Fruit fly (Drosophila melanogaster) whole organism, prepupa: ENCODE measurements around the gene p38b.

Experiments
- Blimp-1 ChIP-seq: fragments of 200-800 bp; sonication (Bioruptor generic); optimal IDR thresholded peaks from 3 replicates; lab custom pipeline; 2017; ENCODE audit warnings: missing biosample characterization, missing genetic modification characterization, mild to moderate bottlenecking, moderate library complexity, missing genetic modification reagents
- CG10631 ChIP-seq: fragments of 200-800 bp; sonication (Bioruptor generic); optimal IDR thresholded peaks from 2 replicates; lab custom pipeline; 2016; ENCODE audit warnings: missing biosample characterization, missing genetic modification characterization
- CG10669 ChIP-seq: fragments of 200-800 bp; sonication (Bioruptor generic); optimal IDR thresholded peaks from 3 replicates; lab custom pipeline; 2018; ENCODE audit warnings: missing biosample characterization, mild to moderate bottlenecking, missing genetic modification characterization, moderate library complexity
- CG11294 ChIP-seq: fragments of 200-800 bp; sonication (Bioruptor generic); IDR thresholded peaks from 2 replicates; pipeline ENCODE4 v1.3.6; 2022; ENCODE audit warnings: missing biosample characterization, missing genetic modification characterization
- CG15336 ChIP-seq: fragments of 200-800 bp; sonication (Bioruptor generic); IDR thresholded peaks from 2 replicates; pipeline ENCODE4 v1.3.6; 2022; ENCODE audit warnings: missing biosample characterization, missing genetic modification characterization
- CG1621 ChIP-seq: fragments of 200-800 bp; sonication (Bioruptor generic); optimal IDR thresholded peaks from 3 replicates; lab custom pipeline; 2018; ENCODE audit warnings: missing biosample characterization, mild to moderate bottlenecking, missing genetic modification characterization
- CG16779 ChIP-seq: fragments of 200-800 bp; sonication (Bioruptor generic); optimal IDR thresholded peaks from 3 replicates; lab custom pipeline; 2017; ENCODE audit warnings: missing biosample characterization, mild to moderate bottlenecking, missing genetic modification characterization
- CG3032 ChIP-seq: fragments of 200-800 bp; optimal IDR thresholded peaks from 2 replicates; lab custom pipeline; 2019; ENCODE audit warnings: missing biosample characterization, mild to moderate bottlenecking, missing genetic modification characterization, moderate library complexity
- CG31627 ChIP-seq: fragments of 200-800 bp; sonication (Bioruptor generic); optimal IDR thresholded peaks from 3 replicates; lab custom pipeline; 2016; ENCODE audit warnings: missing biosample characterization, missing genetic modification characterization
- CG32006 ChIP-seq: fragments of 200-800 bp; sonication (Bioruptor generic); optimal IDR thresholded peaks from 3 replicates; lab custom pipeline; 2017; ENCODE audit warnings: missing biosample characterization, mild to moderate bottlenecking, missing genetic modification characterization
- CG3919 ChIP-seq: fragments of 200-800 bp; sonication (Bioruptor generic); optimal IDR thresholded peaks from 3 replicates; lab custom pipeline; 2016; ENCODE audit warnings: missing biosample characterization, missing genetic modification characterization
- CG6163 ChIP-seq: fragments of 200-800 bp; sonication (Bioruptor generic); IDR thresholded peaks from 3 replicates; pipeline ENCODE4 v1.3.6; 2022; ENCODE audit warnings: missing biosample characterization, missing genetic modification characterization
- CG6276 ChIP-seq: fragments of 200-800 bp; sonication (Bioruptor generic); optimal IDR thresholded peaks from 2 replicates; lab custom pipeline; 2017; ENCODE audit warnings: missing biosample characterization, mild to moderate bottlenecking, missing genetic modification characterization
- CG6792 ChIP-seq: fragments of 200-800 bp; sonication (Bioruptor generic); optimal IDR thresholded peaks from 3 replicates; lab custom pipeline; 2016; ENCODE audit warnings: missing biosample characterization, missing genetic modification characterization
- CG6808 ChIP-seq: fragments of 200-800 bp; sonication (Bioruptor generic); optimal IDR thresholded peaks from 3 replicates; lab custom pipeline; 2017; ENCODE audit warnings: missing biosample characterization, missing genetic modification characterization, mild to moderate bottlenecking, moderate library complexity, missing genetic modification reagents
- CG6854 ChIP-seq: fragments of 200-800 bp; sonication (Bioruptor generic); optimal IDR thresholded peaks from 2 replicates; lab custom pipeline; 2017; ENCODE audit warnings: missing biosample characterization, mild to moderate bottlenecking, missing genetic modification characterization
- CG8119 ChIP-seq: fragments of 200-800 bp; sonication (Bioruptor generic); IDR thresholded peaks from 3 replicates; pipeline ENCODE4 v1.3.6; 2022; ENCODE audit warnings: missing biosample characterization, missing genetic modification characterization
- CG8319 ChIP-seq: fragments of 200-800 bp; sonication (Bioruptor generic); optimal IDR thresholded peaks from 3 replicates; lab custom pipeline; 2016; ENCODE audit warnings: missing biosample characterization, missing genetic modification characterization
- CG9139 ChIP-seq: fragments of 200-800 bp; sonication (Bioruptor generic); optimal IDR thresholded peaks from 3 replicates; lab custom pipeline; 2017; ENCODE audit warnings: missing biosample characterization, mild to moderate bottlenecking, missing genetic modification characterization
- Eip78C ChIP-seq: fragments of 200-800 bp; sonication (Bioruptor generic); peaks from one replicate; lab custom pipeline; 2016; ENCODE audit warnings: missing biosample characterization, missing genetic modification characterization
- Ets21C ChIP-seq: fragments of 200-800 bp; sonication (Bioruptor generic); optimal IDR thresholded peaks from 3 replicates; lab custom pipeline; 2016; ENCODE audit warnings: missing biosample characterization, missing genetic modification characterization
- Ets96B ChIP-seq: fragments of 200-800 bp; optimal IDR thresholded peaks from 2 replicates; lab custom pipeline; 2019; ENCODE audit warnings: missing biosample characterization, mild to moderate bottlenecking, missing genetic modification characterization, moderate library complexity
- Gug ChIP-seq: fragments of 200-800 bp; sonication (Bioruptor generic); IDR thresholded peaks from 2 replicates; pipeline ENCODE4 v1.3.6; 2022; ENCODE audit warnings: missing biosample characterization, missing genetic modification characterization
- Hr38 ChIP-seq: sonication (Bioruptor generic); optimal IDR thresholded peaks from 2 replicates; lab custom pipeline; 2016; ENCODE audit warnings: missing biosample characterization, missing genetic modification characterization
- Hr4 ChIP-seq: fragments of 200-800 bp; sonication (Bioruptor generic); optimal IDR thresholded peaks from 3 replicates; lab custom pipeline; 2016; ENCODE audit warnings: missing biosample characterization, missing genetic modification characterization
- Met ChIP-seq: fragments of 200-800 bp; sonication (Bioruptor generic); optimal IDR thresholded peaks from 3 replicates; lab custom pipeline; 2016; ENCODE audit warnings: missing biosample characterization, missing genetic modification characterization
- OdsH ChIP-seq: fragments of 200-800 bp; sonication (Bioruptor generic); optimal IDR thresholded peaks from 3 replicates; lab custom pipeline; 2016; ENCODE audit warnings: missing biosample characterization, missing genetic modification characterization
- Smox ChIP-seq: fragments of 200-800 bp; sonication (Bioruptor generic); optimal IDR thresholded peaks from 3 replicates; lab custom pipeline; 2016; ENCODE audit warnings: missing biosample characterization, missing genetic modification characterization
- Sox102F ChIP-seq: fragments of 200-800 bp; sonication (Bioruptor generic); optimal IDR thresholded peaks from 2 replicates; lab custom pipeline; 2016; ENCODE audit warnings: missing biosample characterization, mild to moderate bottlenecking, missing genetic modification characterization
- Sox14 ChIP-seq: fragments of 200-800 bp; sonication (Bioruptor generic); optimal IDR thresholded peaks from 3 replicates; lab custom pipeline; 2016; ENCODE audit warnings: missing biosample characterization, missing genetic modification characterization
- Sox15 ChIP-seq: fragments of 200-800 bp; sonication (Bioruptor generic); optimal IDR thresholded peaks from 3 replicates; lab custom pipeline; 2016; ENCODE audit warnings: missing biosample characterization, missing genetic modification characterization
- achi ChIP-seq: fragments of 200-800 bp; sonication (Bioruptor generic); optimal IDR thresholded peaks from 3 replicates; lab custom pipeline; 2016; ENCODE audit warnings: missing biosample characterization, missing genetic modification characterization
- cyc ChIP-seq: fragments of 200-800 bp; sonication (Bioruptor generic); optimal IDR thresholded peaks from 3 replicates; lab custom pipeline; 2016; ENCODE audit warnings: missing biosample characterization, missing genetic modification characterization
- dac ChIP-seq: fragments of 200-800 bp; sonication (Bioruptor generic); optimal IDR thresholded peaks from 2 replicates; lab custom pipeline; 2017; ENCODE audit warnings: missing biosample characterization, mild to moderate bottlenecking, missing genetic modification characterization
- dsx ChIP-seq: fragments of 200-800 bp; optimal IDR thresholded peaks from 3 replicates; lab custom pipeline; 2019; ENCODE audit warnings: missing biosample characterization, mild to moderate bottlenecking, missing genetic modification characterization, moderate library complexity; ENCODE audit not compliant: poor library complexity, severe bottlenecking
- eg ChIP-seq: fragments of 200-800 bp; sonication (Bioruptor generic); IDR thresholded peaks from 3 replicates; pipeline ENCODE4 v1.3.6; 2022; ENCODE audit warnings: missing biosample characterization, missing genetic modification characterization
- esn ChIP-seq: fragments of 200-800 bp; sonication (Bioruptor generic); optimal IDR thresholded peaks from 2 replicates; lab custom pipeline; 2016; ENCODE audit warnings: missing biosample characterization, mild to moderate bottlenecking, missing genetic modification characterization, moderate library complexity
- fkh ChIP-seq: fragments of 200-800 bp; sonication (Bioruptor generic); optimal IDR thresholded peaks from 3 replicates; lab custom pipeline; 2017; ENCODE audit warnings: missing biosample characterization, mild to moderate bottlenecking, missing genetic modification characterization, moderate library complexity
- lz ChIP-seq: fragments of 200-800 bp; sonication (Bioruptor generic); optimal IDR thresholded peaks from 3 replicates; lab custom pipeline; 2016; ENCODE audit warnings: missing biosample characterization, missing genetic modification characterization
- net ChIP-seq: fragments of 200-800 bp; sonication (Bioruptor generic); optimal IDR thresholded peaks from 3 replicates; lab custom pipeline; 2016; ENCODE audit warnings: missing biosample characterization, missing genetic modification characterization
- pdm3 ChIP-seq: fragments of 200-800 bp; sonication (Bioruptor generic); optimal IDR thresholded peaks from 3 replicates; lab custom pipeline; 2016; ENCODE audit warnings: missing biosample characterization, missing genetic modification characterization
- salr ChIP-seq, 2 experiments: fragments of 200-800 bp; sonication (Bioruptor generic); optimal IDR thresholded peaks; 3 replicates each; lab custom pipeline; 2016 to 2018; ENCODE audit warnings: missing biosample characterization in 2 of 2, missing genetic modification characterization in 2 of 2, mild to moderate bottlenecking in 1 of 2
- svp ChIP-seq: fragments of 200-800 bp; sonication (Bioruptor generic); peaks from one replicate; lab custom pipeline; 2016; ENCODE audit warnings: missing biosample characterization, missing genetic modification characterization
- vri ChIP-seq: fragments of 200-800 bp; sonication (Bioruptor generic); optimal IDR thresholded peaks from 3 replicates; lab custom pipeline; 2016; ENCODE audit warnings: missing biosample characterization, mild to moderate bottlenecking, missing genetic modification characterization

The p38b gene

dm6 chr2L:13802075-13802639 lies 21.7 kb downstream of the p38b start:
- TF ChIP-seq Sox15 (GFP tag; lab: Kevin White, UChicago) = no peak
- no peak for TF ChIP-seq Hr4
- TF ChIP-seq Smox (GFP tag; lab: Kevin White, UChicago) = no peak
- no peak for TF ChIP-seq esn (GFP tag; lab: Kevin White, UChicago)
- no peak for TF ChIP-seq CG3919 (GFP tag; lab: Kevin White, UChicago)
- no peak for TF ChIP-seq Blimp-1 (GFP tag; lab: Kevin White, UChicago)
- no peak for TF ChIP-seq achi (GFP tag; lab: Kevin White, UChicago)
- no peak for TF ChIP-seq CG1621 (tag; lab: Kevin White, UChicago)
- no peak for TF ChIP-seq CG10669 (GFP tag; lab: Kevin White, UChicago)
- TF ChIP-seq Eip78C (GFP tag; lab: Kevin White, UChicago) = no peak
- no peak for TF ChIP-seq CG6163 (GFP tag; lab: Robert Waterston, UW)
- no peak for TF ChIP-seq Sox102F (GFP tag; lab: Kevin White, UChicago)
- no peak for TF ChIP-seq Sox14
- no peak for TF ChIP-seq Hr38 (GFP tag; lab: Kevin White, UChicago)
- no peak for TF ChIP-seq CG32006
- TF ChIP-seq CG6792 (GFP tag; lab: Kevin White, UChicago) = no peak
- TF ChIP-seq svp (GFP tag; lab: Kevin White, UChicago) = no peak
- no peak for TF ChIP-seq CG6808 (GFP tag; lab: Kevin White, UChicago)
- TF ChIP-seq dsx (GFP tag; lab: Kevin White, UChicago) = no peak
- TF ChIP-seq Ets21C (GFP tag; lab: Kevin White, UChicago) = no peak

dm6 chr2L:13803032-13803661 lies 22.7 kb downstream of the p38b start, which contains the start of gene CAH1:
Gene CAH1 (plus strand): TSS chr2L:13803626.
- TF ChIP-seq CG8119 (GFP tag; lab: Robert Waterston, UW) (no peak), Sox15 (GFP tag; lab: Kevin White, UChicago) (no peak), eg (GFP tag; lab: Robert Waterston, UW) (peak; percentile 33; the same call in 1 of the 3 replicates), fkh (GFP tag; lab: Kevin White, UChicago) (peak; percentile 12)

DNA sequence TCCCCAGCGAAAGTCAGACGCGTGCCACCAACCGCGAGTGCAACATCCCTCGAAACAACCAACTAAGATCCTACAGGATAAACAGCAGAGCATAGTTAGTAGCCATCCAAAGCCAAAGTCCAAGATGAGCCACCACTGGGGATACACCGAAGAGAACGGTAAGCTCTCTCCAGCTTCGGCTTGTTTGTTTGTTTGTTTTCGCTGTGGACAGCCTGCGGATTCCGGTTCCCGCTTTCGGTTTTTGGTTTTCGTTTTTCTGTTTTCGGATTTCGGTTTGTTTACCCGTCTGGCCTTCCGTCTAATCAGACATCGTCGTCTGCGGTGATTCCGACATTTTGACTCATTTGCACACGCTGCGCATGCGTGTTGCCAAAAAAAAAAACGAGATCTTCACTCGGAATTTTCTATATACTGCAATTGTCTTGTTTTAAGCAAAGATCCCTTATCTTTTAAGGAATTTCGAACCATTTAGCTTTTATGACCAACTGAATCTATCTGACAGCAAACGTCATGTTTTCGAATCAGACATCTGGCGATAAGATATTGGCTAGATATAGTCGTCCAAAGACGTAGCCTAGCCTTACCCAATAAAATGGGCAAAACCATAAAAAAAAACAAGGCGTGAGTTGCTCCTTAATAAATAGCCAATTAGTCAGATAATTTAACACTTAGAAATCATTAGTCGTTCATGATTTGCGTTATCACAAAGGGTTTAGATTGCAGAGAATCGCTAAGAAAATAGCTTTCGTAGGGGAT lies 23.5 kb downstream of the p38b start:
- TF ChIP-seq Sox15 (GFP tag; lab: Kevin White, UChicago) (no peak), CG15336 (no peak), Ets96B (tag; lab: Kevin White, UChicago) (no peak), Gug (no peak), Hr4 (no peak), Sox102F (GFP tag; lab: Kevin White, UChicago) (no peak), CG8119 (GFP tag; lab: Robert Waterston, UW) (no peak), salr (GFP tag; optimal IDR thresholded peaks at IDR 0.05; lab: Kevin White, UChicago) (no peak), dsx (GFP tag; lab: Kevin White, UChicago) (no peak), lz (GFP tag; lab: Kevin White, UChicago) (no peak), CG6792 (GFP tag; lab: Kevin White, UChicago) (no peak), OdsH (GFP tag; lab: Kevin White, UChicago) (no peak), CG9139 (GFP tag; lab: Kevin White, UChicago) (no peak), CG31627 (GFP tag; lab: Kevin White, UChicago) (no peak), CG8319 (GFP tag; lab: Kevin White, UChicago) (no peak), cyc (GFP tag; lab: Kevin White, UChicago) (no peak), Met (no peak), Sox14 (no peak), CG6808 (GFP tag; lab: Kevin White, UChicago) (peak; percentile 10), Blimp-1 (GFP tag; lab: Kevin White, UChicago) (peak; percentile 28), pdm3 (GFP tag; lab: Kevin White, UChicago) (no peak), net (GFP tag; lab: Kevin White, UChicago) (peak; percentile 0), CG10631 (GFP tag; lab: Kevin White, UChicago) (no peak), CG3032 (tag; lab: Kevin White, UChicago) (no peak), Hr38 (GFP tag; lab: Kevin White, UChicago) (no peak), vri (GFP tag; lab: Kevin White, UChicago) (peak; percentile 38), CG6276 (GFP tag; lab: Kevin White, UChicago) (peak; percentile 19), CG16779 (no peak), CG6854 (GFP tag; lab: Kevin White, UChicago) (peak; percentile 41), CG11294 (GFP tag; lab: Robert Waterston, UW) (no peak), CG6163 (GFP tag; lab: Robert Waterston, UW) (no peak), dac (GFP tag; lab: Kevin White, UChicago) (no peak)
